Fruit fly (Drosophila melanogaster): ENCODE measurements around the gene CG15498.

Gene CG15498

DNA sequence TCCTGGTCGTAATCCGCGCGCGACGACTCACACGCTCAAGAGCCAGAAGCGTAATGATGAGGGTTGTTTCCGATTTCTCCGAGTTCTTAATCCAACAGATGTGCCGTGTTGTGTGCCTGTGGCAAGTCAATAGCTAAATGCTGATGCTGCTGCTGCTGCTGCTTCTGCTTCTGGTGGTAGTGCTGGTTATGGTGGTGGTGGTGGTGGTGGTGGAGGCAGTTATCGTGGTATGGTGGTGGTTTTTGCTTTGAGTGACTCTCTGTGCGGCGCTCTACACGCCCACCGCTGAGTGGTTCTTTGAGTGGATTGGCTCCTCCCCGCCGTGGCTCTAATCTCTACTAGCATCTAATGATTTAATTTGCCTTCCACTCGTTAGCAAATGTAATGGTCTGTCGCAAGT lies 11.9 kb downstream of the CG15498 start, which contains the start of gene slou:
Gene slou (minus strand): TSS at position 131 of the 400 bp plus-strand sequence.
- TF ChIP-seq GATAd (GFP tag; optimal IDR thresholded peaks at IDR 0.05), result no peak
- TF ChIP-seq Hr78 (GFP tag; optimal IDR thresholded peaks at IDR 0.05), result no peak
- TF ChIP-seq Abd-B (GFP tag; optimal IDR thresholded peaks at IDR 0.05), result no peak
- TF ChIP-seq Myc (optimal IDR thresholded peaks at IDR 0.05), result no peak
- TF ChIP-seq usp (GFP tag; optimal IDR thresholded peaks at IDR 0.05), result no peak
- TF ChIP-seq HLH106 (tag; optimal IDR thresholded peaks at IDR 0.05), result no peak
- no peak for TF ChIP-seq brk (GFP tag; optimal IDR thresholded peaks at IDR 0.05)
- no peak for TF ChIP-seq woc (GFP tag; optimal IDR thresholded peaks at IDR 0.05)
- no peak for TF ChIP-seq ey (GFP tag; optimal IDR thresholded peaks at IDR 0.05)
- no peak for TF ChIP-seq Rel (GFP tag; optimal IDR thresholded peaks at IDR 0.05)
- TF ChIP-seq Rel (tag; optimal IDR thresholded peaks at IDR 0.05), result no peak
- TF ChIP-seq psq (GFP tag; optimal IDR thresholded peaks at IDR 0.05), result no peak
- TF ChIP-seq rgr (GFP tag; optimal IDR thresholded peaks at IDR 0.05), result no peak
- no peak for TF ChIP-seq jim (GFP tag; optimal IDR thresholded peaks at IDR 0.05)
- TF ChIP-seq Dfd (GFP tag; optimal IDR thresholded peaks at IDR 0.05), result no peak
- no peak for TF ChIP-seq N (GFP tag; optimal IDR thresholded peaks at IDR 0.05)

DNA sequence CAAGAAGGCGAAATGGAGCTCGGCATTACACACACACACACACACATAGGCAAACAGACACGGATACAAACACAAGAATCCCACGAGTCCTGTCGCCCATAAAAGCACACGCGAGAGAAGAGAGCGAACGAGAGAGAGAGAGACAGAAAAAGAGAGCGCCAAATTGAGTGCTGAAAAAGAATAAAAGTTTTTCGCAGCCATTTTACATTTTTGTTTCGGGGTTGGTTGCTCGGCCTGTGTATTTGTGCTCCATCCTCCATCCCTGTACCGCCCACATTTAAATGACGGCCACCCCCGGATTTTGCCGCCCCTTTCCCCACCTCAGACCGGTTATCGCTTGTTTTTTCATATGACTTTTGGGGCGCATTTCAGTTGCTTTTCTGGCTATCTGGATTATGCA lies 17.4 kb downstream of the CG15498 start:
- TF ChIP-seq HLH106 (tag; optimal IDR thresholded peaks at IDR 0.05) (no peak), Sp1 (GFP tag; optimal IDR thresholded peaks at IDR 0.05) (no peak), GATAd (GFP tag; optimal IDR thresholded peaks at IDR 0.05) (no peak), br (GFP tag; optimal IDR thresholded peaks at IDR 0.05) (no peak), usp (GFP tag; optimal IDR thresholded peaks at IDR 0.05) (no peak), woc (GFP tag; optimal IDR thresholded peaks at IDR 0.05) (no peak), Vsx2 (GFP tag; optimal IDR thresholded peaks at IDR 0.05; ENCODE audit: partially characterized antibody) (no peak), Abd-B (GFP tag; optimal IDR thresholded peaks at IDR 0.05) (no peak), sv (GFP tag; optimal IDR thresholded peaks at IDR 0.05) (no peak), Jra (GFP tag; optimal IDR thresholded peaks at IDR 0.05) (no peak), psq (GFP tag; optimal IDR thresholded peaks at IDR 0.05) (no peak), N (GFP tag; optimal IDR thresholded peaks at IDR 0.05) (no peak)

DNA sequence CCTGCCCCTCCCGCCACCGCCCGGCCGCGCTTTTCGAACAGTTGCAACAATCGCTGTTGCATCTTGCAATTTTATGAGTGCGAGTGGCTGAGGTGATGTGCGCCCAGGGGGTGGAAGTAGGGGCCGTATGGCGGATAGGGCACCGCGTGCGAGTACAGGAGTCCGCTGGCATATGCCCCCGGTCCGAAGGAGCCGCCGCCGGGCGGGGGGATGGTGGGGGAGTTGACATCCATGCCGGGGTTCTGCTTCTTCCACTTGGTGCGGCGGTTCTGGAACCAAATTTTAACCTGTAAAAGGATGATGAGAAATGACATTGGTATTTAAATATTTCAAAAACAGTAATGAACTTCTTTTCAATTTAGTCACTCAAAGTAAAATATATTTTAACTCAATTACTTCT lies 20.0 kb downstream of the CG15498 start:
- TF ChIP-seq dsf (GFP tag; optimal IDR thresholded peaks at IDR 0.05; ENCODE audit: borderline replicate concordance), result no peak
- peak; percentile 97 for TF ChIP-seq Dfd (GFP tag; optimal IDR thresholded peaks at IDR 0.05)

DNA sequence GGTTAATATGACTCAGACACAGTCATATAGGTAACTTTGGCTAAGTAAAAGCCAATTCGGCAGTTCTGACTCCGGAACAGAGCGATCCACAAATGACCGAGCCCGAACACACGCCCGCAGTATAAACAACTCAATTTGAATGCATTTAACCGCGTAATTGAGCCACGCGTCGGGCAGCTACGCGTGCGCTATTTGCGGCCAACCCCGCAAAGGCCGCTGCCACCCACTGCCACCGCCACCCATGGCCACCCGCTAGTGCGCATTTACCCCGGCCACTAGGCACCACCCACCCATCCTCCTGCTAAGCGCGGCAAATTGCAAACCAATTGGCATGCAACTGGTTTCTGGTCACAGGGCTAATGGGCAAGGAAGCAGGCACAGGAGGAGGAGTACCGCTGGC lies 24.8 kb downstream of the CG15498 start:
- TF ChIP-seq psq (GFP tag; optimal IDR thresholded peaks at IDR 0.05) (no peak), Myc (optimal IDR thresholded peaks at IDR 0.05) (no peak), Abd-B (GFP tag; optimal IDR thresholded peaks at IDR 0.05) (no peak), Jra (GFP tag; optimal IDR thresholded peaks at IDR 0.05) (no peak), Vsx2 (GFP tag; optimal IDR thresholded peaks at IDR 0.05; ENCODE audit: partially characterized antibody) (no peak), OdsH (GFP tag; optimal IDR thresholded peaks at IDR 0.05) (no peak), Sp1 (GFP tag; optimal IDR thresholded peaks at IDR 0.05) (no peak), GATAd (GFP tag; optimal IDR thresholded peaks at IDR 0.05) (no peak), Hr83 (GFP tag; optimal IDR thresholded peaks at IDR 0.05; ENCODE audit: poor library complexity, severe bottlenecking) (no peak), CG32264 (GFP tag; optimal IDR thresholded peaks at IDR 0.05) (no peak), dl (GFP tag; optimal IDR thresholded peaks at IDR 0.05; ENCODE audit: insufficient read depth in 1 of 2, partially characterized antibody in 2 of 2) (no peak)

DNA sequence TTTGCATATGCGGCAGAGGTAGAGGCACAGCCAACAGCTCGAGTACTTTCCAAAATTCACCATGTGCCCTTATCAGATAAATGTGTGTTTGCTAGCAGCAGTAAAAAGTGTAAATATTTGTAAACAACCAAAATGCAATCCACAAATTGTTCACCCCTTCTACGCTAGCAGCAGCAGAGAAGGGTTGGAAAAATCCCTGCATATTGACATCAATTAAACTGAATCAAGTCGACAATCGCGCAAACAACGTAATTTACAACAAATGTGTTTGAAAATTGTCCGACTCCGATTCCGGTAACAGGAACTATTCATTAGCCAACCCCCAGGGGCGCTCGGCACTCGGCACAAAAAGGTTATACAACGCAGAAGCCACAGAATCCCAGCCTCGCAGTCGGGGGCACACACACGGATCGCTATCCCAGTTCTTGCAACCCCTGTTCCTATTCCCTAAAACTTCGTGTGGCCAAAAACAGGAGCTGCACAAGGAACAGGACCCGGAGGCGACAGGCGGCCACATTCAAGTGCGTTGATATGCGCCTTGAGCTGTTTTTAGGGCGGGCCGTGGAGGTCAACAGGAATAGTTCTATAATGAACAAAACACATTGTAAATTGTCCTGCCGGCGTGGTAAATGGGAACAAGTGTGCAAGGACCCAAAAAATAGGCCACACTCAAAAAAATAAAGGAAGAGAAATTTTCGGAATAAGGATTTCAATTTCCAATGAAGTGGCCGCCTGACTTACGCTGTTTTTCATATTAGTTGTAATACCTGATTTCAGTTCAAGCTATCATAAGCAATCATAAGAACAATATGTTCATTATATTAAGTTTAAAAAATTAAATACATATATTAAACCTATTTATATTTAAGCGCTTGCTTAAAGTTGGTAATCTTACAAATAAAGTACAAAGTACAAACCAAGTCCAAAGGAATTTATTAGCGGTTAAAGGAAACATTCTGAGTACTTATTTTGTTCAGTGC lies 34.0 kb downstream of the CG15498 start:
- TF ChIP-seq sv (GFP tag; optimal IDR thresholded peaks at IDR 0.05) (no peak), usp (GFP tag; optimal IDR thresholded peaks at IDR 0.05) (no peak), HLH106 (tag; optimal IDR thresholded peaks at IDR 0.05) (no peak), tai (GFP tag; optimal IDR thresholded peaks at IDR 0.05) (no peak), woc (GFP tag; optimal IDR thresholded peaks at IDR 0.05) (no peak), sage (GFP tag; optimal IDR thresholded peaks at IDR 0.05) (no peak), foxo (GFP tag; optimal IDR thresholded peaks at IDR 0.05) (no peak), ey (GFP tag; optimal IDR thresholded peaks at IDR 0.05) (no peak), CG9705 (GFP tag; optimal IDR thresholded peaks at IDR 0.05) (no peak), Sp1 (GFP tag; optimal IDR thresholded peaks at IDR 0.05) (no peak), brk (GFP tag; optimal IDR thresholded peaks at IDR 0.05) (no peak), Vsx2 (GFP tag; optimal IDR thresholded peaks at IDR 0.05; ENCODE audit: partially characterized antibody) (no peak), rgr (GFP tag; optimal IDR thresholded peaks at IDR 0.05) (no peak), dl (GFP tag; optimal IDR thresholded peaks at IDR 0.05; ENCODE audit: insufficient read depth in 1 of 2, partially characterized antibody in 2 of 2) (no peak), jim (GFP tag; optimal IDR thresholded peaks at IDR 0.05) (no peak), h (GFP tag; optimal IDR thresholded peaks at IDR 0.05) (no peak), br (GFP tag; optimal IDR thresholded peaks at IDR 0.05) (no peak), N (GFP tag; optimal IDR thresholded peaks at IDR 0.05) (no peak), Myc (optimal IDR thresholded peaks at IDR 0.05) (no peak)

All from whole organism, wandering third instar larva.